Worm (Caenorhabditis elegans): ENCODE measurements around the gene tsg-101.
A peak's percentile ranks its signal among the peaks of the same experiment; 100 is the strongest.

- TF ChIP-seq hnd-1 (tag; optimal IDR thresholded peaks at IDR 0.05) (no peak), scrt-1 (GFP tag; IDR thresholded peaks at IDR 0.05) (0 out of 2 replicates have a peak, but pooled peaks have one; percentile 29), ama-1 (optimal IDR thresholded peaks at IDR 0.05) (no peak), sea-1 (GFP tag; conservative IDR thresholded peaks at IDR 0.05) (no peak), flt-1 (GFP tag; IDR thresholded peaks at IDR 0.05) (no peak), ceh-13 (GFP tag; optimal IDR thresholded peaks at IDR 0.05) (no peak), B0310.2 (tag; optimal IDR thresholded peaks at IDR 0.05) (no peak), tra-4 (tag; optimal IDR thresholded peaks at IDR 0.05) (no peak), aly-1 (tag; optimal IDR thresholded peaks at IDR 0.05) (no peak), pes-1 (GFP tag; IDR thresholded peaks at IDR 0.05) (no peak), F13C5.2 (tag; optimal IDR thresholded peaks at IDR 0.05) (no peak), ets-7 (tag; optimal IDR thresholded peaks at IDR 0.05) (no peak), tbx-11 (GFP tag; IDR thresholded peaks at IDR 0.05) (no peak), hmg-4 (GFP tag; optimal IDR thresholded peaks at IDR 0.05) (no peak)
Observed at ce11 chrIV:3523419-3523818, 9.1 kb upstream of the tsg-101 start.

All from whole organism, early embryonic.